Fruit fly (Drosophila melanogaster): ENCODE measurements around the gene Cf2.

Cf2 gene

dm6 chr2L:4883023-4883392, at the start of gene Cf2, which contains the start of gene CG3008 (continued):
- TF ChIP-seq trem (tag; optimal IDR thresholded peaks at IDR 0.05) = peak; percentile 78
- TF ChIP-seq lilli (GFP tag; optimal IDR thresholded peaks at IDR 0.05) = peak; percentile 9
- peak; percentile 64 for TF ChIP-seq CG10267 (tag; optimal IDR thresholded peaks at IDR 0.05)
- TF ChIP-seq Nf-YC (tag; optimal IDR thresholded peaks at IDR 0.05) = peak; percentile 25
- peak; percentile 35 for TF ChIP-seq ftz-f1 (GFP tag; optimal IDR thresholded peaks at IDR 0.05)
- TF ChIP-seq CG2129 (GFP tag; IDR thresholded peaks at IDR 0.05; ENCODE audit: partially characterized antibody) = peak; percentile 72
- TF ChIP-seq CG6689 (GFP tag; IDR thresholded peaks at IDR 0.05) = no peak
- no peak for TF ChIP-seq Stat92E (GFP tag; optimal IDR thresholded peaks at IDR 0.05)
- peak; percentile 72 for TF ChIP-seq Opbp (GFP tag; IDR thresholded peaks at IDR 0.05; ENCODE audit: partially characterized antibody)
- TF ChIP-seq Drgx (GFP tag; IDR thresholded peaks at IDR 0.05) = no peak
- TF ChIP-seq tgo (GFP tag; IDR thresholded peaks at IDR 0.05) = no peak
- peak; percentile 1 for TF ChIP-seq sug (tag; optimal IDR thresholded peaks at IDR 0.05)
- peak; percentile 65 for TF ChIP-seq bbx (GFP tag; IDR thresholded peaks at IDR 0.05; ENCODE audit: partially characterized antibody)
- peak; percentile 88 for TF ChIP-seq HLH4C (GFP tag; IDR thresholded peaks at IDR 0.05; ENCODE audit: partially characterized antibody)
- TF ChIP-seq lmd (GFP tag; IDR thresholded peaks at IDR 0.05) = no peak
- peak; percentile 88 for TF ChIP-seq hb (GFP tag; IDR thresholded peaks at IDR 0.05; ENCODE audit: partially characterized antibody)
- TF ChIP-seq Scr (GFP tag; IDR thresholded peaks at IDR 0.05; ENCODE audit: partially characterized antibody) = peak; percentile 90
- peak; percentile 90 for TF ChIP-seq knrl (GFP tag; IDR thresholded peaks at IDR 0.05; ENCODE audit: partially characterized antibody)
- peak; percentile 78 for TF ChIP-seq pzg (GFP tag; optimal IDR thresholded peaks at IDR 0.05)
- TF ChIP-seq CG11456 (GFP tag; IDR thresholded peaks at IDR 0.05) = no peak
- no peak for TF ChIP-seq stc (GFP tag; IDR thresholded peaks at IDR 0.05)
- TF ChIP-seq chinmo (GFP tag; IDR thresholded peaks at IDR 0.05; ENCODE audit: partially characterized antibody) = 0 out of 4 replicates have a peak, but pooled peaks have one; percentile 50
- no peak for TF ChIP-seq CG4707 (GFP tag; optimal IDR thresholded peaks at IDR 0.05)
- peak; percentile 60 for TF ChIP-seq ato (GFP tag; IDR thresholded peaks at IDR 0.05; ENCODE audit: partially characterized antibody)
- no peak for TF ChIP-seq CG17186 (GFP tag; optimal IDR thresholded peaks at IDR 0.05)
- TF ChIP-seq wor (GFP tag; IDR thresholded peaks at IDR 0.05) = no peak
- TF ChIP-seq CG4424 (GFP tag; optimal IDR thresholded peaks at IDR 0.05) = peak; percentile 3
- TF ChIP-seq pnt (GFP tag; optimal IDR thresholded peaks at IDR 0.05) = no peak
- TF ChIP-seq CG3281 (GFP tag; optimal IDR thresholded peaks at IDR 0.05) = no peak
- TF ChIP-seq scrt (GFP tag; optimal IDR thresholded peaks at IDR 0.05) = no peak
- TF ChIP-seq abd-A (tag; optimal IDR thresholded peaks at IDR 0.05) = no peak
- no peak for TF ChIP-seq CG8089 (GFP tag; optimal IDR thresholded peaks at IDR 0.05)
- TF ChIP-seq sna (GFP tag; IDR thresholded peaks at IDR 0.05; ENCODE audit: partially characterized antibody) = peak; percentile 71; the same call in 1 of the 2 replicates
- TF ChIP-seq sens (GFP tag) = peak; percentile 87
- peak; percentile 16; the same call in 1 of the 3 replicates for TF ChIP-seq Aef1 (GFP tag; IDR thresholded peaks at IDR 0.05)
- TF ChIP-seq CG30403 (GFP tag; optimal IDR thresholded peaks at IDR 0.05) = peak; percentile 19
- TF ChIP-seq CG3407 (GFP tag; optimal IDR thresholded peaks at IDR 0.05) = no peak
- peak; percentile 89 for TF ChIP-seq CG13287 (GFP tag; IDR thresholded peaks at IDR 0.05; ENCODE audit: partially characterized antibody)
- peak; percentile 50 for TF ChIP-seq phol (tag; optimal IDR thresholded peaks at IDR 0.05)
- TF ChIP-seq Elba2 (GFP tag; optimal IDR thresholded peaks at IDR 0.05) = peak; percentile 45
- no peak for TF ChIP-seq az2 (GFP tag; optimal IDR thresholded peaks at IDR 0.05)
- TF ChIP-seq CG12155 (GFP tag; optimal IDR thresholded peaks at IDR 0.05) = no peak
- TF ChIP-seq dimm (GFP tag; IDR thresholded peaks at IDR 0.05) = no peak
- TF ChIP-seq dan (GFP tag; IDR thresholded peaks at IDR 0.05) = no peak
- peak; percentile 12 for TF ChIP-seq ems (GFP tag; optimal IDR thresholded peaks at IDR 0.05)
- no peak for TF ChIP-seq twi (tag; optimal IDR thresholded peaks at IDR 0.05)
- peak; percentile 33 for TF ChIP-seq CG2712 (tag; optimal IDR thresholded peaks at IDR 0.05)
- peak; percentile 60; the same call in 1 of the 2 replicates for TF ChIP-seq hbn (GFP tag; IDR thresholded peaks at IDR 0.05; ENCODE audit: partially characterized antibody)
- no peak for TF ChIP-seq Mad (GFP tag; optimal IDR thresholded peaks at IDR 0.05)
- peak; percentile 0 for TF ChIP-seq psq (GFP tag; optimal IDR thresholded peaks at IDR 0.05)
